Worm (Caenorhabditis elegans) whole organism, L4/young adult: ENCODE results near the gene C45G9.14.

Source experiments
- W03F9.2 ChIP-seq: fragments of 150-350 bp; optimal IDR thresholded peaks from 2 replicates; lab custom pipeline; 2014; ENCODE audit warnings: missing biosample characterization, missing genetic modification characterization
- dao-5 ChIP-seq: sonication (generic microtip); optimal IDR thresholded peaks from 2 replicates; lab custom pipeline; 2016; ENCODE audit warnings: missing genotype, missing genetic modification characterization, moderate library complexity, missing compliant biosample characterization
- him-1 ChIP-seq: sonication (generic microtip); optimal IDR thresholded peaks from 2 replicates; lab custom pipeline; 2016; ENCODE audit warnings: missing genotype, missing genetic modification reagents, missing genetic modification characterization, missing compliant biosample characterization

ce11 chrIII:5027219-5027618 is 17.6 kb upstream of the C45G9.14 start:
- TF ChIP-seq W03F9.2 (tag; lab: Kevin White, UChicago): no peak
- TF ChIP-seq dao-5 (tag; lab: Kevin White, UChicago): no peak
- no peak for TF ChIP-seq him-1 (tag; lab: Kevin White, UChicago)
